Fruit fly (Drosophila melanogaster) whole organism, wandering third instar larva: ENCODE measurements around the gene Or33b.

ENCODE experiments used
- Abd-B ChIP-seq: fragments of >200 bp; optimal IDR thresholded peaks from 2 replicates; lab custom pipeline; 2017; ENCODE audit warnings: missing biosample characterization, missing genetic modification characterization
- CG32264 ChIP-seq: fragments of 200-800 bp; sonication (Bioruptor generic); optimal IDR thresholded peaks from 2 replicates; lab custom pipeline; 2016; ENCODE audit warnings: missing biosample characterization, missing genetic modification characterization
- CG9705 ChIP-seq: fragments of 200-800 bp; sonication (Bioruptor generic); optimal IDR thresholded peaks from 2 replicates; lab custom pipeline; 2018; ENCODE audit warnings: missing biosample characterization, mild to moderate bottlenecking, missing genetic modification characterization
- CrebA ChIP-seq: fragments of 200-800 bp; sonication (Bioruptor generic); optimal IDR thresholded peaks from 2 replicates; lab custom pipeline; 2016; ENCODE audit warnings: missing biosample characterization, mild to moderate bottlenecking, missing genetic modification characterization, borderline replicate concordance
- Dfd ChIP-seq: fragments of >200 bp; optimal IDR thresholded peaks from 2 replicates; lab custom pipeline; 2017; ENCODE audit warnings: missing biosample characterization, missing genetic modification characterization
- Dif ChIP-seq: fragments of 200-275, 200-300 bp; sonication (Bioruptor generic); optimal IDR thresholded peaks from 2 replicates; lab custom pipeline; 2018; ENCODE audit warnings: missing biosample characterization, missing genetic modification characterization; ENCODE audit not compliant: partially characterized antibody
- GATAd ChIP-seq: sonication (Bioruptor generic); optimal IDR thresholded peaks from 2 replicates; lab custom pipeline; 2016; ENCODE audit warnings: missing biosample characterization, missing genetic modification characterization
- HLH106 ChIP-seq: fragments of 200-800 bp; optimal IDR thresholded peaks from 3 replicates; lab custom pipeline; 2019; ENCODE audit warnings: missing biosample characterization, mild to moderate bottlenecking, missing genetic modification characterization, moderate library complexity
- Hnf4 ChIP-seq: fragments of 200-800 bp; sonication (Bioruptor generic); optimal IDR thresholded peaks from 2 replicates; lab custom pipeline; 2016; ENCODE audit warnings: missing biosample characterization, mild to moderate bottlenecking, missing genetic modification characterization
- Hr83 ChIP-seq: fragments of 200-300 bp; sonication (Bioruptor generic); optimal IDR thresholded peaks from 2 replicates; lab custom pipeline; 2016; ENCODE audit warnings: missing biosample characterization, mild to moderate bottlenecking, missing genetic modification characterization, moderate library complexity; ENCODE audit not compliant: poor library complexity, severe bottlenecking
- Jra ChIP-seq: sonication (Bioruptor generic); optimal IDR thresholded peaks from 2 replicates; lab custom pipeline; 2016; ENCODE audit warnings: missing biosample characterization, missing genetic modification characterization
- Mio ChIP-seq: sonication (Bioruptor generic); optimal IDR thresholded peaks from 2 replicates; lab custom pipeline; 2016; ENCODE audit warnings: missing biosample characterization, missing genetic modification characterization
- Myc ChIP-seq: fragments of >200 bp; optimal IDR thresholded peaks from 2 replicates; lab custom pipeline; 2017
- OdsH ChIP-seq: fragments of 200-800 bp; sonication (Bioruptor generic); optimal IDR thresholded peaks from 2 replicates; lab custom pipeline; 2016; ENCODE audit warnings: missing biosample characterization, mild to moderate bottlenecking, missing genetic modification characterization
- Rel ChIP-seq, 2 experiments: fragments of 200-800 bp; sonication (Bioruptor generic) in 1 of 2; optimal IDR thresholded peaks; 2 replicates in 1 of 2; 3 replicates in 1 of 2; lab custom pipeline; 2016 to 2019; ENCODE audit warnings: mild to moderate bottlenecking in 2 of 2, missing biosample characterization in 2 of 2, missing genetic modification characterization in 2 of 2, moderate library complexity in 1 of 2
- Vsx2 ChIP-seq: fragments of 200-300, 225-300 bp; sonication (Bioruptor generic); optimal IDR thresholded peaks from 2 replicates; lab custom pipeline; 2018; ENCODE audit warnings: missing biosample characterization, missing genetic modification characterization; ENCODE audit not compliant: partially characterized antibody
- brk ChIP-seq: fragments of 200-800 bp; sonication (Bioruptor generic); optimal IDR thresholded peaks from 2 replicates; lab custom pipeline; 2016; ENCODE audit warnings: missing biosample characterization, mild to moderate bottlenecking, missing genetic modification characterization
- dl ChIP-seq, 2 experiments: fragments of 175-275, 200-275 bp in 1 of 2; fragments of 200-275 bp in 1 of 2; sonication (Bioruptor generic); optimal IDR thresholded peaks; lab custom pipeline; 2018; ENCODE audit warnings: mild to moderate bottlenecking in 2 of 2, missing biosample characterization in 2 of 2, missing genetic modification characterization in 2 of 2, moderate library complexity in 2 of 2; ENCODE audit not compliant: partially characterized antibody in 2 of 2, insufficient read depth in 1 of 2
- dsf ChIP-seq: sonication (Bioruptor generic); optimal IDR thresholded peaks from 2 replicates; lab custom pipeline; 2016; ENCODE audit warnings: missing biosample characterization, missing genetic modification characterization, borderline replicate concordance
- ey ChIP-seq: fragments of 200-800 bp; sonication (Bioruptor generic); optimal IDR thresholded peaks from 2 replicates; lab custom pipeline; 2016; ENCODE audit warnings: missing biosample characterization, missing genetic modification characterization
- foxo ChIP-seq, 2 experiments: fragments of 200-800 bp; sonication (Bioruptor generic); optimal IDR thresholded peaks; 2 replicates in 1 of 2; 3 replicates in 1 of 2; lab custom pipeline; 2016 to 2017; ENCODE audit warnings: missing biosample characterization in 2 of 2, missing genetic modification characterization in 2 of 2
- fru ChIP-seq: fragments of 200-800 bp; sonication (Bioruptor generic); optimal IDR thresholded peaks from 3 replicates; lab custom pipeline; 2016; ENCODE audit warnings: missing biosample characterization, mild to moderate bottlenecking, missing genetic modification characterization
- jim ChIP-seq: fragments of 175-275, 200-325 bp; sonication (Bioruptor generic); optimal IDR thresholded peaks from 2 replicates; lab custom pipeline; 2016; ENCODE audit warnings: missing biosample characterization, mild to moderate bottlenecking, missing genetic modification characterization
- pan ChIP-seq: fragments of >200 bp; optimal IDR thresholded peaks from 2 replicates; lab custom pipeline; 2017
- psq ChIP-seq: fragments of 200-800 bp; sonication (Bioruptor generic); optimal IDR thresholded peaks from 3 replicates; lab custom pipeline; 2017; ENCODE audit warnings: missing biosample characterization, mild to moderate bottlenecking, missing genetic modification characterization, moderate library complexity
- rgr ChIP-seq: fragments of 200-800 bp; sonication (Bioruptor generic); optimal IDR thresholded peaks from 3 replicates; lab custom pipeline; 2016; ENCODE audit warnings: missing biosample characterization, mild to moderate bottlenecking, missing genetic modification characterization
- sage ChIP-seq: fragments of 200-800 bp; sonication (Bioruptor generic); optimal IDR thresholded peaks from 2 replicates; lab custom pipeline; 2016; ENCODE audit warnings: missing biosample characterization, mild to moderate bottlenecking, missing genetic modification characterization
- tai ChIP-seq: sonication (Bioruptor generic); optimal IDR thresholded peaks from 2 replicates; lab custom pipeline; 2016; ENCODE audit warnings: missing biosample characterization, missing genetic modification characterization
- usp ChIP-seq: fragments of >200 bp; optimal IDR thresholded peaks from 2 replicates; lab custom pipeline; 2017; ENCODE audit warnings: missing biosample characterization, missing genetic modification characterization
- woc ChIP-seq: sonication (Bioruptor generic); optimal IDR thresholded peaks from 2 replicates; lab custom pipeline; 2016; ENCODE audit warnings: missing biosample characterization, mild to moderate bottlenecking, missing genetic modification characterization

The Or33b gene

DNA sequence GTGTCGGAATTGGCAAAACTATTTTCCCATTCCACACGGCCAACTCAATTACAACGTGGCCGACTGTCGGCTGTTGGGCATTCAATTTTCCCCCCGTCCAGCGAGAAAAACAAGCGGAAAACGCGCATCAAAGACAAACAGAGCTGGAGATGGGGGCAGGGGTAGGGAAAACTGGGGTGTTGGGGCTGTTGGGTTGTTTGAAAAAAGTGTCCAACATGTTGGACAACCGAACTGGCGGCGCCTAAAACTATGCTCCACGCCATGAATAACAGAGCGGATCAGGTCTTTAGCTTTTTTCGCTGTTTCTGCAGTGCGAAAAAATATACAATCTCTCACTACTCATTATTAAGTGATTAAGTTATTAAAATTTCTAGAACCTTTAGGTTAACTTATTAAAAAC lies 6.3 kb downstream of the Or33b start:
- TF ChIP-seq HLH106 (tag; lab: Kevin White, UChicago) (no peak), foxo (GFP tag; optimal IDR thresholded peaks at IDR 0.05; lab: Kevin White, UChicago) (no peak), Dif (GFP tag; lab: Kevin White, UChicago) (no peak), Hnf4 (GFP tag; lab: Kevin White, UChicago) (no peak), brk (GFP tag; lab: Kevin White, UChicago) (no peak), Jra (GFP tag; lab: Kevin White, UChicago) (no peak), Rel (GFP tag; optimal IDR thresholded peaks at IDR 0.05; lab: Kevin White, UChicago) (no peak), Rel (tag; optimal IDR thresholded peaks at IDR 0.05; lab: Kevin White, UChicago) (no peak), GATAd (GFP tag; lab: Kevin White, UChicago) (no peak), CrebA (GFP tag; lab: Kevin White, UChicago) (no peak), psq (GFP tag; lab: Kevin White, UChicago) (no peak), sage (no peak), pan (lab: Kevin White, UChicago) (no peak), fru (GFP tag; lab: Kevin White, UChicago) (no peak), Vsx2 (GFP tag; lab: Kevin White, UChicago) (no peak), dsf (GFP tag; lab: Kevin White, UChicago) (no peak), Abd-B (GFP tag; lab: Kevin White, UChicago) (no peak), woc (GFP tag; lab: Kevin White, UChicago) (no peak), CG32264 (GFP tag; lab: Kevin White, UChicago) (no peak)
- TF ChIP-seq, all 38 proteins: peak for 0

DNA sequence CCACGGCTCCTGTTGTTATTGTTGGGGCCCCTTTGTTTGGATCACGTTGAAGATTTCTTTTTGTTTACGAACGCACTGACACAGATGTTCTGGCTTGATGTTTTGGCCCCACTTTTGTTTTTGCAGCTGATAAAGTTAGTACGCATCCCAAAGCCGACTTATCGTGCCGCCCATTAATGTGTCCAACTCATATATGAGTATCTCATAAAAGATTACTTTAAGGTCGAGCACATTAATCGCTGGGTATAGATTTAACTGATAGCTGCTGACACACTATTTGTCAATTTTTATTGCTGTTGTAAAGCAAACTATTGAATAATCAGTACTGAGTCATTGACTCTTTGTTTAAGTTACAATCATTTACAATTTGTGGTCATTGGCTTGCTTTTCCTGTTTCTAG lies 6.8 kb downstream of the Or33b start:
- no peak for TF ChIP-seq brk (GFP tag; lab: Kevin White, UChicago)
- TF ChIP-seq sage, result no peak
- no peak for TF ChIP-seq CG9705 (GFP tag; lab: Kevin White, UChicago)
- TF ChIP-seq pan (lab: Kevin White, UChicago), result no peak
- no peak for TF ChIP-seq Mio
- TF ChIP-seq rgr (GFP tag; lab: Kevin White, UChicago), result no peak
- TF ChIP-seq Hnf4 (GFP tag; lab: Kevin White, UChicago), result no peak
- no peak for TF ChIP-seq Dfd (GFP tag; lab: Kevin White, UChicago)
- TF ChIP-seq tai (GFP tag; lab: Kevin White, UChicago), result no peak
- no peak for TF ChIP-seq foxo (GFP tag; optimal IDR thresholded peaks at IDR 0.05; lab: Kevin White, UChicago)
- no peak for TF ChIP-seq Jra (GFP tag; lab: Kevin White, UChicago)
- no peak for TF ChIP-seq Abd-B (GFP tag; lab: Kevin White, UChicago)
- no peak for TF ChIP-seq psq (GFP tag; lab: Kevin White, UChicago)
- no peak for TF ChIP-seq jim (GFP tag; lab: Kevin White, UChicago)
- TF ChIP-seq CG32264 (GFP tag; lab: Kevin White, UChicago), result no peak
- TF ChIP-seq GATAd (GFP tag; lab: Kevin White, UChicago), result no peak
- no peak for TF ChIP-seq HLH106 (tag; lab: Kevin White, UChicago)
- TF ChIP-seq, all 38 proteins: peak for 0

DNA sequence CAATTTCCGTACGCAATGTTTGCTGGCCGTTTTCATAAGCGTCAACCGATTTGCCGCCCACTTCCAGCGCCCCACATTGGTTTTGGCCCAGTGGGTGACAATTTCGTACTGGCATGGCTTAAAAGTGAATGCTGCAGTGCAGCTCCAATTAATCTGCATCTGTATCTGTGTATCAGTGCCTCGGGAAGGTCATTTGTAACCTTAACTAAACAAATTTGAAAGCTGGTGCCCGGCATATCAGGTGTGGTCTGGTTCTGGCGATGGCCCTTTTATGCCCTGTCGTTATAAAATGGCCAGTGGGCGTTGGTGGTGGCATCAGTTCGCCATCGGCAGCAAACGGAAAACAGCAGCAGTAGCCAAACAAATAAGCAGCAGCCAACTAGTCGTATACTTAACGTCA lies 7.8 kb downstream of the Or33b start, which contains the start of gene Crys:
TSS of gene Crys (plus strand) at position 301 of the 400 bp plus-strand sequence.
- no peak for TF ChIP-seq Myc (lab: Kevin White, UChicago)

DNA sequence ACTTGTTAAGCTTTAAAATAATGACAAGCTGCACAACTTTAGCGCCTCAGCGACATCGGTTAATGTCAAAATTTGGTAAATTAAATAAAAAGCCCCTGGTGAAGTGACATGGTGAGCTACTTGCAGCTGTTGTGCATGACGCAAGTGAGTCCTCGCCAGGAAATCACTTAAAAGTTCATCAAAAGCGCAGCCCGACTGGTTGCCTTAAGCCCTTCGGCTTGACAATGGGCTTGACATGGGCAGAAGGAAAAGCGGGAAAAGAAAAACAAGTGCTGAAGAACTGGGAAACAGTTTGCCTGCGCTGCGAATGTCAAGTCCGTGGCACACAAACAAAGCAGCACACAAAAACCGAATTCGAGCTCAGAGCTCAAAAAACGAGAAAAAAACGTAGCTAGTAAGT lies 11.7 kb downstream of the Or33b start, which contains the start of gene CG16964:
TSS of gene CG16964 (plus strand) at position 301 of the 400 bp plus-strand sequence.
- no peak for TF ChIP-seq Hr83 (GFP tag; lab: Kevin White, UChicago)
- TF ChIP-seq rgr (GFP tag; lab: Kevin White, UChicago), result no peak
- no peak for TF ChIP-seq GATAd (GFP tag; lab: Kevin White, UChicago)
- TF ChIP-seq dl (GFP tag; optimal IDR thresholded peaks at IDR 0.05; lab: Kevin White, UChicago; ENCODE audit: insufficient read depth in 1 of 2, partially characterized antibody in 2 of 2), result no peak
- no peak for TF ChIP-seq usp
- TF ChIP-seq pan (lab: Kevin White, UChicago), result no peak
- no peak for TF ChIP-seq HLH106 (tag; lab: Kevin White, UChicago)
- no peak for TF ChIP-seq ey (GFP tag; lab: Kevin White, UChicago)
- TF ChIP-seq jim (GFP tag; lab: Kevin White, UChicago), result no peak
- no peak for TF ChIP-seq Jra (GFP tag; lab: Kevin White, UChicago)
- TF ChIP-seq Rel (GFP tag; optimal IDR thresholded peaks at IDR 0.05; lab: Kevin White, UChicago), result no peak
- no peak for TF ChIP-seq Rel (tag; optimal IDR thresholded peaks at IDR 0.05; lab: Kevin White, UChicago)
- no peak for TF ChIP-seq OdsH (GFP tag; lab: Kevin White, UChicago)
